Worm (Caenorhabditis elegans) whole organism, L3 larva: Measurements from ENCODE around the gene col-13.

Experiments
- R02D3.7 ChIP-seq: fragments of 150-350 bp; optimal IDR thresholded peaks from 2 replicates; lab custom pipeline; 2014; ENCODE audit warnings: missing biosample characterization, missing genetic modification characterization
- ZK546.5 ChIP-seq: sonication (generic microtip); optimal IDR thresholded peaks from 2 replicates; lab custom pipeline; 2017; ENCODE audit warnings: missing biosample characterization, missing genetic modification characterization
- aly-2 ChIP-seq: fragments of 150-350 bp; optimal IDR thresholded peaks from 2 replicates; lab custom pipeline; 2014; ENCODE audit warnings: missing biosample characterization, missing genetic modification characterization
- ama-1 ChIP-seq: fragments of 150-350 bp; optimal IDR thresholded peaks from 2 replicates; lab custom pipeline; 2018
- ceh-16 ChIP-seq: sonication (generic microtip); optimal IDR thresholded peaks from 2 replicates; lab custom pipeline; 2017; ENCODE audit warnings: missing biosample characterization, missing genetic modification characterization
- ceh-28 ChIP-seq: fragments of 150-350 bp; optimal IDR thresholded peaks from 2 replicates; lab custom pipeline; 2014; ENCODE audit warnings: missing biosample characterization, missing genetic modification reagents, missing genetic modification characterization
- ceh-9 ChIP-seq: sonication (generic microtip); optimal IDR thresholded peaks from 2 replicates; lab custom pipeline; 2018; ENCODE audit warnings: missing biosample characterization, missing genetic modification characterization
- daf-12 ChIP-seq: fragments of 150-350 bp; optimal IDR thresholded peaks from 2 replicates; lab custom pipeline; 2014; ENCODE audit warnings: missing biosample characterization, missing genetic modification reagents, missing genetic modification characterization
- egl-27 ChIP-seq: sonication (generic microtip); optimal IDR thresholded peaks from 4 replicates; lab custom pipeline; 2017; ENCODE audit warnings: missing biosample characterization, missing genetic modification reagents, missing genetic modification characterization
- egl-5 ChIP-seq: fragments of 150-350 bp; optimal IDR thresholded peaks from 2 replicates; lab custom pipeline; 2017; ENCODE audit warnings: missing biosample characterization, missing genetic modification reagents, missing genetic modification characterization, inconsistent platforms
- elt-1 ChIP-seq: fragments of 150-350 bp; optimal IDR thresholded peaks from 2 replicates; lab custom pipeline; 2014; ENCODE audit warnings: missing biosample characterization, missing genetic modification characterization
- elt-2 ChIP-seq: sonication (generic microtip); optimal IDR thresholded peaks from 2 replicates; lab custom pipeline; 2016; ENCODE audit warnings: missing genetic modification reagents, mild to moderate bottlenecking, missing genetic modification characterization, missing compliant biosample characterization
- elt-3 ChIP-seq, 3 experiments: fragments of 150-350 bp in 1 of 3; sonication (generic microtip) in 2 of 3; optimal IDR thresholded peaks; 2 replicates in 2 of 3; 4 replicates in 1 of 3; lab custom pipeline; 2014 to 2017; ENCODE audit warnings: missing biosample characterization in 3 of 3, missing genetic modification characterization in 3 of 3
- eor-1 ChIP-seq, 2 experiments: fragments of 150-350 bp; optimal IDR thresholded peaks; 2 replicates each; lab custom pipeline; 2014 to 2018; ENCODE audit warnings: missing biosample characterization in 2 of 2, missing genetic modification characterization in 2 of 2
- fkh-10 ChIP-seq: sonication (generic microtip); optimal IDR thresholded peaks from 2 replicates; lab custom pipeline; 2017; ENCODE audit warnings: missing biosample characterization, missing genetic modification reagents, missing genetic modification characterization
- fos-1 ChIP-seq: fragments of 150-350 bp; optimal IDR thresholded peaks from 2 replicates; lab custom pipeline; 2014; ENCODE audit warnings: missing biosample characterization, missing genetic modification characterization
- hmg-11 ChIP-seq: sonication (generic microtip); optimal IDR thresholded peaks from 2 replicates; lab custom pipeline; 2016; ENCODE audit warnings: missing genetic modification characterization, missing compliant biosample characterization
- jun-1 ChIP-seq: fragments of 150-350 bp; optimal IDR thresholded peaks from 2 replicates; lab custom pipeline; 2014; ENCODE audit warnings: missing biosample characterization, missing genetic modification reagents, missing genetic modification characterization
- lin-15B ChIP-seq: fragments of 150-350 bp; optimal IDR thresholded peaks from 2 replicates; lab custom pipeline; 2014; ENCODE audit warnings: missing biosample characterization, missing genetic modification characterization
- lin-39 ChIP-seq: fragments of 150-350 bp; optimal IDR thresholded peaks from 2 replicates; lab custom pipeline; 2018; ENCODE audit warnings: missing biosample characterization, missing genetic modification reagents, missing genetic modification characterization
- lsy-12 ChIP-seq: sonication (generic microtip); optimal IDR thresholded peaks from 2 replicates; lab custom pipeline; 2016; ENCODE audit warnings: mild to moderate bottlenecking, missing genetic modification characterization, missing compliant biosample characterization
- mdl-1 ChIP-seq: fragments of 150-350 bp; optimal IDR thresholded peaks from 2 replicates; lab custom pipeline; 2014; ENCODE audit warnings: missing biosample characterization, missing genetic modification characterization
- mml-1 ChIP-seq: fragments of 150-350 bp; sonication (generic microtip); optimal IDR thresholded peaks from 3 replicates; lab custom pipeline; 2014; ENCODE audit warnings: missing biosample characterization, missing genetic modification characterization
- nfya-1 ChIP-seq: sonication (generic microtip); optimal IDR thresholded peaks from 2 replicates; lab custom pipeline; 2017; ENCODE audit warnings: missing genetic modification characterization, mild to moderate bottlenecking, missing compliant biosample characterization, antibody characterized with exemption, moderate library complexity; ENCODE audit not compliant: insufficient read depth
- nhr-11 ChIP-seq: fragments of 150-350 bp; optimal IDR thresholded peaks from 2 replicates; lab custom pipeline; 2014; ENCODE audit warnings: missing biosample characterization, missing genetic modification characterization
- nhr-12 ChIP-seq: fragments of 150-350 bp; optimal IDR thresholded peaks from 2 replicates; lab custom pipeline; 2014; ENCODE audit warnings: missing biosample characterization, missing genetic modification characterization
- nhr-23 ChIP-seq: fragments of 150-350 bp; optimal IDR thresholded peaks from 2 replicates; lab custom pipeline; 2014; ENCODE audit warnings: missing biosample characterization, missing genetic modification reagents, missing genetic modification characterization
- nhr-237 ChIP-seq: fragments of 150-350 bp; optimal IDR thresholded peaks from 2 replicates; lab custom pipeline; 2014; ENCODE audit warnings: missing biosample characterization, missing genetic modification characterization
- nhr-28 ChIP-seq: fragments of 150-350 bp; optimal IDR thresholded peaks from 2 replicates; lab custom pipeline; 2014; ENCODE audit warnings: missing biosample characterization, missing genetic modification characterization
- nhr-43 ChIP-seq: sonication (generic microtip); optimal IDR thresholded peaks from 2 replicates; lab custom pipeline; 2016; ENCODE audit warnings: mild to moderate bottlenecking, missing genetic modification characterization, missing compliant biosample characterization; ENCODE audit not compliant: poor library complexity, severe bottlenecking
- pha-4 ChIP-seq: fragments of 150-350 bp; optimal IDR thresholded peaks from 2 replicates; lab custom pipeline; 2014; ENCODE audit warnings: missing biosample characterization, missing genetic modification reagents, missing genetic modification characterization
- pqm-1 ChIP-seq: fragments of 150-350 bp; optimal IDR thresholded peaks from 2 replicates; lab custom pipeline; 2017; ENCODE audit warnings: missing biosample characterization, missing genetic modification characterization, inconsistent platforms
- sea-2 ChIP-seq: fragments of 150-350 bp; sonication (generic microtip); optimal IDR thresholded peaks from 4 replicates; lab custom pipeline; 2014; ENCODE audit warnings: missing biosample characterization, missing genetic modification reagents, missing genetic modification characterization
- skn-1 ChIP-seq: fragments of 150-350 bp; optimal IDR thresholded peaks from 2 replicates; lab custom pipeline; 2014; ENCODE audit warnings: missing biosample characterization, missing genetic modification characterization
- snpc-4 ChIP-seq: fragments of 150-350 bp; optimal IDR thresholded peaks from 2 replicates; lab custom pipeline; 2014; ENCODE audit warnings: missing biosample characterization, missing genetic modification characterization
- tbx-2 ChIP-seq: sonication (generic microtip); optimal IDR thresholded peaks from 2 replicates; lab custom pipeline; 2016; ENCODE audit warnings: mild to moderate bottlenecking, missing genetic modification characterization, missing compliant biosample characterization
- unc-39 ChIP-seq: sonication (generic microtip); optimal IDR thresholded peaks from 4 replicates; lab custom pipeline; 2017; ENCODE audit warnings: missing biosample characterization, missing genetic modification characterization
- zag-1 ChIP-seq: fragments of 150-350 bp; optimal IDR thresholded peaks from 2 replicates; lab custom pipeline; 2014; ENCODE audit warnings: missing biosample characterization, missing genetic modification characterization

Gene col-13

ce11 chrV:10402804-10403203, 18.9 kb downstream of the col-13 start, which contains the start of gene F15H10.8:
F15H10.8 (minus strand) TSS chrV:10402904.
- TF ChIP-seq elt-1 (tag; lab: Kevin White, UChicago) (no peak), mml-1 (tag; lab: Kevin White, UChicago) (no peak), nhr-23 (no peak), lsy-12 (tag; lab: Kevin White, UChicago) (no peak), egl-5 (no peak), zag-1 (tag; lab: Kevin White, UChicago) (no peak), daf-12 (tag; lab: Kevin White, UChicago) (no peak), ceh-16 (tag; lab: Kevin White, UChicago) (no peak), eor-1 (tag; optimal IDR thresholded peaks at IDR 0.05; lab: Kevin White, UChicago) (no peak), hmg-11 (tag; lab: Kevin White, UChicago) (no peak), nhr-237 (tag; lab: Kevin White, UChicago) (no peak), ZK546.5 (tag; lab: Kevin White, UChicago) (no peak), elt-3 (tag; optimal IDR thresholded peaks at IDR 0.05; lab: Kevin White, UChicago) (no peak), skn-1 (tag; lab: Kevin White, UChicago) (no peak), lin-15B (tag; lab: Kevin White, UChicago) (no peak), unc-39 (tag; lab: Kevin White, UChicago) (no peak), jun-1 (tag; lab: Kevin White, UChicago) (no peak), snpc-4 (tag; lab: Kevin White, UChicago) (no peak), R02D3.7 (tag; lab: Kevin White, UChicago) (no peak), ama-1 (lab: Kevin White, UChicago) (no peak)

ce11 chrV:10399290-10399689, 22.4 kb downstream of the col-13 start:
- TF ChIP-seq jun-1 (tag; lab: Kevin White, UChicago): peak; percentile 14
- TF ChIP-seq elt-2 (tag; lab: Kevin White, UChicago): peak; percentile 96
- peak; percentile 80 for TF ChIP-seq pqm-1
- TF ChIP-seq pha-4 (tag; lab: Kevin White, UChicago): peak; percentile 53
- TF ChIP-seq mdl-1 (tag; lab: Kevin White, UChicago): no peak

ce11 chrV:10398431-10398830, 23.3 kb downstream of the col-13 start, which contains the start of gene ugt-2:
ugt-2 (plus strand) TSS chrV:10398801.
- no peak for TF ChIP-seq tbx-2 (tag; lab: Kevin White, UChicago)
- TF ChIP-seq mml-1 (tag; lab: Kevin White, UChicago): no peak
- no peak for TF ChIP-seq ceh-16 (tag; lab: Kevin White, UChicago)
- TF ChIP-seq zag-1 (tag; lab: Kevin White, UChicago): no peak
- no peak for TF ChIP-seq nhr-237 (tag; lab: Kevin White, UChicago)
- TF ChIP-seq ZK546.5 (tag; lab: Kevin White, UChicago): no peak
- TF ChIP-seq lin-39 (tag; lab: Kevin White, UChicago): no peak
- peak; percentile 60 for TF ChIP-seq pqm-1
- peak; percentile 9 for TF ChIP-seq pha-4 (tag; lab: Kevin White, UChicago)
- TF ChIP-seq ceh-28 (tag; lab: Kevin White, UChicago): no peak
- TF ChIP-seq elt-2 (tag; lab: Kevin White, UChicago): peak; percentile 62
- TF ChIP-seq nhr-11: no peak

ce11 chrV:10395173-10395766, 26.4 kb downstream of the col-13 start, which contains the start of the genes col-151 and ugt-1:
col-151 (minus strand) TSS chrV:10395223.
ugt-1 (plus strand) TSS chrV:10395663.
- TF ChIP-seq lin-15B (tag; lab: Kevin White, UChicago) (no peak), hmg-11 (tag; lab: Kevin White, UChicago) (no peak), pqm-1 (peak; percentile 59), nhr-12 (tag; lab: Kevin White, UChicago) (no peak), elt-2 (tag; lab: Kevin White, UChicago) (peak; percentile 53), nhr-43 (tag; lab: Kevin White, UChicago) (no peak), fkh-10 (GFP tag; lab: Kevin White, UChicago) (no peak), egl-5 (no peak), pha-4 (tag; lab: Kevin White, UChicago) (no peak)
- TF ChIP-seq, all 47 proteins: peak for 2

- TF ChIP-seq snpc-4 (tag; lab: Kevin White, UChicago): no peak
- TF ChIP-seq aly-2 (tag; lab: Kevin White, UChicago): no peak
- no peak for TF ChIP-seq daf-12 (tag; lab: Kevin White, UChicago)
- TF ChIP-seq lsy-12 (tag; lab: Kevin White, UChicago): no peak
- no peak for TF ChIP-seq fkh-10 (GFP tag; lab: Kevin White, UChicago)
- TF ChIP-seq lin-39 (tag; lab: Kevin White, UChicago): no peak
- TF ChIP-seq nfya-1 (tag; lab: Kevin White, UChicago): no peak
- TF ChIP-seq elt-2 (tag; lab: Kevin White, UChicago): no peak
- no peak for TF ChIP-seq egl-27 (tag; lab: Kevin White, UChicago)
- no peak for TF ChIP-seq sea-2 (GFP tag; lab: Kevin White, UChicago)
- TF ChIP-seq nhr-28 (tag; lab: Kevin White, UChicago): no peak
- no peak for TF ChIP-seq egl-5
- no peak for TF ChIP-seq mdl-1 (tag; lab: Kevin White, UChicago)
- no peak for TF ChIP-seq elt-3 (tag; optimal IDR thresholded peaks at IDR 0.05; lab: Kevin White, UChicago)
- TF ChIP-seq mml-1 (tag; lab: Kevin White, UChicago): no peak
- no peak for TF ChIP-seq R02D3.7 (tag; lab: Kevin White, UChicago)
- no peak for TF ChIP-seq fos-1 (tag; lab: Kevin White, UChicago)
- no peak for TF ChIP-seq ceh-9 (tag; lab: Kevin White, UChicago)
- no peak for TF ChIP-seq jun-1 (tag; lab: Kevin White, UChicago)
Measured at ce11 chrV:10393708-10394107, 28.0 kb downstream of the col-13 start.
